Worm (Caenorhabditis elegans): ENCODE data around the gene srx-113.

srx-113 gene

ce11 chrV:12596795-12597194 lies 35.2 kb downstream of the srx-113 start:
- TF ChIP-seq vab-15 (tag; optimal IDR thresholded peaks at IDR 0.05), result peak; percentile 57
- TF ChIP-seq snpc-4 (tag; optimal IDR thresholded peaks at IDR 0.05), result peak; percentile 22
- TF ChIP-seq egl-13 (tag; optimal IDR thresholded peaks at IDR 0.05), result no peak
- TF ChIP-seq nhr-90 (tag; optimal IDR thresholded peaks at IDR 0.05; ENCODE audit: poor library complexity), result peak; percentile 72
- TF ChIP-seq skn-1 (tag; optimal IDR thresholded peaks at IDR 0.05), result peak; percentile 41
- peak; percentile 24 for TF ChIP-seq tbx-2 (tag; optimal IDR thresholded peaks at IDR 0.05)
- TF ChIP-seq nhr-20 (tag; optimal IDR thresholded peaks at IDR 0.05), result peak; percentile 59
- TF ChIP-seq C04F5.9 (tag; optimal IDR thresholded peaks at IDR 0.05), result no peak
- TF ChIP-seq F16B12.6 (tag; optimal IDR thresholded peaks at IDR 0.05), result peak; percentile 21
- no peak for TF ChIP-seq sox-4 (tag; optimal IDR thresholded peaks at IDR 0.05)
- TF ChIP-seq unc-130 (tag; optimal IDR thresholded peaks at IDR 0.05), result peak; percentile 73
- TF ChIP-seq pax-3 (tag; optimal IDR thresholded peaks at IDR 0.05), result peak; percentile 1
- TF ChIP-seq nhr-77 (tag; optimal IDR thresholded peaks at IDR 0.05), result peak; percentile 22
- TF ChIP-seq xbp-1 (tag; optimal IDR thresholded peaks at IDR 0.05), result peak; percentile 52
- TF ChIP-seq dpl-1 (GFP tag; optimal IDR thresholded peaks at IDR 0.05), result peak in 2 of 3 experiments; percentile 33 to 34
- TF ChIP-seq jun-1 (tag; optimal IDR thresholded peaks at IDR 0.05), result peak; percentile 41
- peak; percentile 71 for TF ChIP-seq nhr-71 (tag; optimal IDR thresholded peaks at IDR 0.05)
- peak; percentile 68 for TF ChIP-seq rnt-1 (tag; optimal IDR thresholded peaks at IDR 0.05)
- TF ChIP-seq ztf-11 (tag; optimal IDR thresholded peaks at IDR 0.05), result peak in 1 of 2 experiments; percentile 61
- TF ChIP-seq ztf-4 (tag; optimal IDR thresholded peaks at IDR 0.05), result no peak
- peak; percentile 63 for TF ChIP-seq nhr-76 (tag; optimal IDR thresholded peaks at IDR 0.05)
- TF ChIP-seq lin-14 (GFP tag; optimal IDR thresholded peaks at IDR 0.05), result peak; percentile 44
- no peak for TF ChIP-seq zip-4 (GFP tag; optimal IDR thresholded peaks at IDR 0.05)
- peak; percentile 66 for TF ChIP-seq C16A3.4 (tag; optimal IDR thresholded peaks at IDR 0.05)
- TF ChIP-seq mdl-1 (tag; optimal IDR thresholded peaks at IDR 0.05), result no peak
- TF ChIP-seq grh-1 (GFP tag; IDR thresholded peaks at IDR 0.05), result 0 out of 2 replicates have a peak, but pooled peaks have one; percentile 21
- peak; percentile 76 for TF ChIP-seq nhr-85 (tag)
- TF ChIP-seq unc-30 (tag; optimal IDR thresholded peaks at IDR 0.05), result no peak
- peak; percentile 6 for TF ChIP-seq elt-2 (tag; optimal IDR thresholded peaks at IDR 0.05)
- peak; percentile 44 to 76 for TF ChIP-seq lin-35 (GFP tag; optimal IDR thresholded peaks at IDR 0.05)
- TF ChIP-seq efl-1 (optimal IDR thresholded peaks at IDR 0.05), result peak; percentile 45 to 52
- peak; percentile 23 to 93 for TF ChIP-seq efl-1 (GFP tag; optimal IDR thresholded peaks at IDR 0.05 in 1 of 2)
- TF ChIP-seq swsn-7 (tag; optimal IDR thresholded peaks at IDR 0.05), result peak; percentile 58
- peak; percentile 62 for TF ChIP-seq dsc-1 (tag; optimal IDR thresholded peaks at IDR 0.05)
- peak; percentile 26 to 51 (median 34) for TF ChIP-seq ceh-82 (tag; optimal IDR thresholded peaks at IDR 0.05)
- no peak for TF ChIP-seq unc-98 (GFP tag; IDR thresholded peaks at IDR 0.05)
- TF ChIP-seq lin-39 (tag; optimal IDR thresholded peaks at IDR 0.05), result no peak
- TF ChIP-seq nhr-47 (tag; optimal IDR thresholded peaks at IDR 0.05), result peak; percentile 64
- TF ChIP-seq lsy-2 (tag; optimal IDR thresholded peaks at IDR 0.05), result peak; percentile 35 to 60
- peak; percentile 65 for TF ChIP-seq nhr-19 (GFP tag; conservative IDR thresholded peaks at IDR 0.05)
- peak in 2 of 6 experiments; percentile 2 to 8 for TF ChIP-seq elt-3 (tag; optimal IDR thresholded peaks at IDR 0.05)
- TF ChIP-seq irx-1 (tag; optimal IDR thresholded peaks at IDR 0.05), result peak; percentile 25
- TF ChIP-seq aha-1 (tag; optimal IDR thresholded peaks at IDR 0.05), result no peak
- TF ChIP-seq snu-23 (GFP tag; optimal IDR thresholded peaks at IDR 0.05), result peak; percentile 71

DNA sequence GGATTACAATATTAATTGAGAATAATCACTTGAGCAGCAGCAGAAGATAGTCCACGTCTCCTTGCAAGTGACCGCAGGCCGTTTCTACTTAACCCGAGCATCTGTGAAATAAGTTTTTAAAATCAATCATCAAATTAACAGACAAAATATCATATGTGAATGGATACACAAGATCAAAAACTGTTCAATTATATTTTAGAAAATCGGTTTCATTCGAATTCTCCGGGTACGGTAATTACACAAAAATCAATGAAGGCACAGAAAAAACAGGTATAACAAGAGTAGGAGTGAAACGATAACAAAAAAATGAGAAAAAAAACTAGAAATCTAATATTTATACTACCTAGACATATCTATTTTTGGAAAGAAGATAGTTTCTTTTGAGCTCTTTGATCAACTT lies 35.8 kb downstream of the srx-113 start, which contains the start of gene mma-1:
mma-1 (minus strand) TSS at position 101 of the 400 bp plus-strand sequence.
- no peak for TF ChIP-seq hpl-2 (GFP tag; optimal IDR thresholded peaks at IDR 0.05)
- TF ChIP-seq mab-9 (GFP tag; IDR thresholded peaks at IDR 0.05), result no peak
- no peak for TF ChIP-seq ceh-82 (tag; optimal IDR thresholded peaks at IDR 0.05)
- no peak for TF ChIP-seq aly-2 (tag; optimal IDR thresholded peaks at IDR 0.05)
- TF ChIP-seq snu-23 (GFP tag; optimal IDR thresholded peaks at IDR 0.05), result no peak
